Worm (Caenorhabditis elegans) whole organism, L4/young adult: ENCODE data around the gene F53H4.4.
A peak's percentile ranks its signal among the peaks of the same experiment; 100 is the strongest.

Experiments used
- W03F9.2 ChIP-seq: fragments of 150-350 bp; optimal IDR thresholded peaks from 2 replicates; lab custom pipeline; 2014; ENCODE audit warnings: missing biosample characterization, missing genetic modification characterization
- dao-5 ChIP-seq: sonication (generic microtip); optimal IDR thresholded peaks from 2 replicates; lab custom pipeline; 2016; ENCODE audit warnings: missing genotype, missing genetic modification characterization, moderate library complexity, missing compliant biosample characterization
- him-1 ChIP-seq: sonication (generic microtip); optimal IDR thresholded peaks from 2 replicates; lab custom pipeline; 2016; ENCODE audit warnings: missing genotype, missing genetic modification reagents, missing genetic modification characterization, missing compliant biosample characterization

F53H4.4 gene

ce11 chrX:15865868-15866555, at the start of gene F53H4.4, which contains the start of gene csb-1:
Gene F53H4.4 (plus strand): TSS chrX:15866387.
Gene csb-1 (minus strand): TSS chrX:15865918.
- TF ChIP-seq him-1 (tag; lab: Kevin White, UChicago): no peak
- peak; percentile 76 for TF ChIP-seq W03F9.2 (tag; lab: Kevin White, UChicago)

ce11 chrX:15822197-15822596, 44.0 kb upstream of the F53H4.4 start, which contains the start of gene Y7A5A.8:
Gene Y7A5A.8 (plus strand): TSS chrX:15822497.
- TF ChIP-seq him-1 (tag; lab: Kevin White, UChicago) (no peak), dao-5 (no peak), W03F9.2 (tag; lab: Kevin White, UChicago) (no peak)

DNA sequence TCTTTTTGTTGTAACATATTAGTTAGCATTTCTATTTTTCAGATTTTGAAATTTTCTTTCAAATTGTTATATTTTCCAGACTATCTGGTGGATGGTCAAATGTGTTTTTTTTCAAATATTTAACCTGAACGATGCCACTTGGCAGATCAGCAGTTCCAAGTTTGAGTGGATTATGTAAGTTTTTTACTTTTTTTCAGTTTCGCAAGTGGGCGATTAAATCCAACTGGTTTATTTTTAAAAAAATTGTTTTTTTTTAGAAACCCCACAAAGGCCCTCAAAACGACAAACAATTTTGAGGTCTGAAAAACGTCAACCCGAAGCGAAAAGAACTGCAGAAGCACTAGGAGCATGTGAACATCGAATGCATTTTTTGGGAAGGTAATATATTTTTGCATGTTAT, 39.3 kb upstream of the F53H4.4 start, which contains the start of gene Y7A5A.9:
TSS of gene Y7A5A.9 (plus strand) at position 301 of the 400 bp plus-strand sequence.
- TF ChIP-seq dao-5: no peak
- TF ChIP-seq W03F9.2 (tag; lab: Kevin White, UChicago): no peak
- no peak for TF ChIP-seq him-1 (tag; lab: Kevin White, UChicago)

ce11 chrX:15828059-15828458, 38.1 kb upstream of the F53H4.4 start, which contains the start of gene Y7A5A.20:
Gene Y7A5A.20 (plus strand): TSS chrX:15828359.
- TF ChIP-seq dao-5 (no peak), W03F9.2 (tag; lab: Kevin White, UChicago) (no peak), him-1 (tag; lab: Kevin White, UChicago) (no peak)

DNA sequence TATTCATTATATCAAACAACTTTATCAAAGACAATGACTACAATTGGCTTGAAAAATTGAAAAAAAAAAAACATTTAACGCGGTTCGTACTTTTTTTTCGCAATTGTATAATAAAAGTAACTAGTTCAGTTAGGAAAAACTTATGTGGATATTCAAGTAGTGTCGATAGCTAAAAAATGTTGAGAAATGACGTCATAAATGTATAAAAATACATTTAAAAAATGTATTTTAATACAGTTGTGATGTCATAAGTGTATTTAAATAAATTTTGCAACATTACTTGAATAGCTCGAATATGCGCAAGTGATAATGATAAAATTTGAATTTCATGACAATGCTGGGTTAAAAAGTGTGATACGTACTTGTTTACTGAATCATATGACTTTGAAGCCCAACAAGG, 34.6 kb upstream of the F53H4.4 start:
- no peak for TF ChIP-seq W03F9.2 (tag; lab: Kevin White, UChicago)
- TF ChIP-seq him-1 (tag; lab: Kevin White, UChicago): no peak
- no peak for TF ChIP-seq dao-5

- TF ChIP-seq him-1 (tag; lab: Kevin White, UChicago) (no peak), dao-5 (no peak), W03F9.2 (tag; lab: Kevin White, UChicago) (no peak)
These were observed 27.7 kb upstream of the F53H4.4 start, which contains the start of gene acox-1.6 for ce11 chrX:15838496-15838948. Gene acox-1.6 (minus strand): TSS chrX:15838546.

ce11 chrX:15841086-15841622, 25.0 kb upstream of the F53H4.4 start, which contains the start of gene serp-1.1:
Gene serp-1.1 (plus strand): TSS chrX:15841572.
- TF ChIP-seq W03F9.2 (tag; lab: Kevin White, UChicago): peak; percentile 91
- TF ChIP-seq him-1 (tag; lab: Kevin White, UChicago): peak; percentile 95
- peak; percentile 92 for TF ChIP-seq dao-5

- TF ChIP-seq him-1 (tag; lab: Kevin White, UChicago) (no peak), W03F9.2 (tag; lab: Kevin White, UChicago) (no peak), dao-5 (no peak)
These were observed 23.7 kb upstream of the F53H4.4 start for ce11 chrX:15842492-15842891.

- TF ChIP-seq dao-5 (no peak), him-1 (tag; lab: Kevin White, UChicago) (no peak), W03F9.2 (tag; lab: Kevin White, UChicago) (no peak)
These were observed 21.9 kb upstream of the F53H4.4 start for ce11 chrX:15844330-15844729.

- TF ChIP-seq W03F9.2 (tag; lab: Kevin White, UChicago): no peak
- TF ChIP-seq dao-5: no peak
- TF ChIP-seq him-1 (tag; lab: Kevin White, UChicago): no peak
These were observed 19.6 kb upstream of the F53H4.4 start for ce11 chrX:15846552-15846951.

DNA sequence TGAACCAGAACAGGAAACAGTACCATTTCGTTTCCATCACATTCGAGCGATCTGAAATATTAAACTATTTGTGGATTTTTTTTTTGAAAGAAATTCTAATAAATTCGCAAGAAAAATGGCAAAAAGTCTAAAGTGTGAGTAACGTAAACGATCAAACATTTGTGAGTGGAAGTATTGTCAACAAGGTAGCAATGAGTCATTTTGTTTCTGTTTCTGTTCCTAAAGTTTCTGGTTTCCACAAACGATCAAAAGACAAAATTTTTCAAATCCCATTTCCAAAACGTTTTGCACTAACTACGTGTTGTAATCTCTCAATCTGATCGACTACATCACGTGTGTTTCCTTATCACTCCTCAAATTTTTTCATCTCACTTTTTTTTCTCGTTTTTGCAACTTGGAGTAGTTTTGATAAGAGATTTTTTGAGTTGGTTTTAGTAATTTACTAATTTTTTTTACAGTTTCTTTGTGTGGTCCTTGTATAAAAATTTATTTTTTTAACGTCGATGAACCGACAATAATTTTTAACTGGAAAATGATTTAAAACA, 18.6 kb upstream of the F53H4.4 start, which contains the start of gene F59F4.3:
TSS of gene F59F4.3 (minus strand) at position 51 of the 545 bp plus-strand sequence.
- TF ChIP-seq W03F9.2 (tag; lab: Kevin White, UChicago) (no peak), dao-5 (no peak), him-1 (tag; lab: Kevin White, UChicago) (no peak)

DNA sequence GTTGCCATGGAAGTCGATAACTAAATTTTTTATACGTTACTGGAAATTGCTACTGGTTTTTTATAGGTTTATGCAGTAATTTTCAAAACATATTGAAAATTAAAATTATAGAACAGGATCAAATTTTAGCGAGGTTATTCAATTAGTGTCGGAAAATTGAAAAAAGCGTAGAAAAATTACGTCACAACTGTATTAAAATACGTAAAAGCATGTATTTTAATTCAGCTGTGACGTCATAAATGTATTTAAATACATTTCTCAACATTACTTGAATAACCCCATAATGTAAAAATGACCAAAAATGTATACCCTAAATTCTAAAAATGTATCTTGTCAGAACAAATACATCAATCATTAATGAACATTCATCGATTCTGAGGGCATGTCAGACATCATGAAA, 17.3 kb upstream of the F53H4.4 start:
- TF ChIP-seq him-1 (tag; lab: Kevin White, UChicago) (no peak), dao-5 (no peak), W03F9.2 (tag; lab: Kevin White, UChicago) (no peak)

DNA sequence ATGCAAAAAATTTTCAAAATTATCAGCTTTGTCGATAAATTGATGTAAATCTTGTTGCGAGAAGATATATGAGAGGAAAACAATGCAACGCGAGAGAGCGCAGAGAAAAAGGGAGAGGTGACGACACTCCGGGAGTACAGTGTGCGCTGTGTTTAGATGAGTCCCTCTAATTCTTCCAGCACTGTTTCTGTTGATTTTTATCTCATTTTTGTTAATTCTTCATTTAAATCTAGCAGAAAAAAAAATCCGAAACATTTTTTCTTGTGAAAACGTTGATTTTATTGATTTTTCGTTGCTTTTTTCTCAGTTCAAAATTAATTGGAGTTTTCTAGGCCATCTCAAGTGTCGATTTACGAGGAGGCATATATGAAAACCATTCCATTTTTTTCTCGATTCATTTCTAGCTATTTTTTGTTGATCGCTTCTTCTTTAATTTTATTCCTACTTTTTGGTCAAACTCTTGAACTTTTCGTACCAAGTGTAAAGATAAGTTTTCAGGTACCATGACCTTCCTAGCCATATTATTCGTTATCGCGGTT, 16.7 kb upstream of the F53H4.4 start, which contains the start of gene acl-1:
TSS of gene acl-1 (plus strand) at position 489 of the 539 bp plus-strand sequence.
- TF ChIP-seq him-1 (tag; lab: Kevin White, UChicago) (peak; percentile 62), dao-5 (no peak), W03F9.2 (tag; lab: Kevin White, UChicago) (peak; percentile 11)
